Worm (Caenorhabditis elegans) whole organism, mixed stage, embryonic: ENCODE data around the gene Y76B12C.9.

ENCODE experiments used
- M03D4.4 ChIP-seq: sonication (generic microtip); optimal IDR thresholded peaks from 2 replicates; lab custom pipeline; 2017; ENCODE audit warnings: mild to moderate bottlenecking, missing genetic modification characterization, missing compliant biosample characterization
- bed-3 ChIP-seq: fragments of 200-800 bp; sonication (Bioruptor generic); optimal IDR thresholded peaks from 3 replicates; lab custom pipeline; 2018; ENCODE audit warnings: mild to moderate bottlenecking, missing genetic modification characterization, moderate library complexity, missing compliant biosample characterization
- ceh-39 ChIP-seq: fragments of 150-350 bp; optimal IDR thresholded peaks from 2 replicates; lab custom pipeline; 2014; ENCODE audit warnings: missing biosample characterization, missing genetic modification characterization
- ceh-43 ChIP-seq: fragments of 200-800 bp; sonication (Bioruptor generic); optimal IDR thresholded peaks from 2 replicates; lab custom pipeline; 2018; ENCODE audit warnings: mild to moderate bottlenecking, missing genetic modification characterization, moderate library complexity, missing compliant biosample characterization
- cnd-1 ChIP-seq: fragments of 200-800 bp; sonication (Bioruptor generic); optimal IDR thresholded peaks from 2 replicates; lab custom pipeline; 2018; ENCODE audit warnings: mild to moderate bottlenecking, missing genetic modification characterization, missing compliant biosample characterization
- elt-3 ChIP-seq: fragments of 150-350 bp; optimal IDR thresholded peaks from 2 replicates; lab custom pipeline; 2014; ENCODE audit warnings: missing biosample characterization, missing genetic modification characterization
- flh-1 ChIP-seq: fragments of 200-800 bp; sonication (Bioruptor generic); optimal IDR thresholded peaks from 2 replicates; lab custom pipeline; 2018; ENCODE audit warnings: mild to moderate bottlenecking, missing genetic modification characterization, moderate library complexity, missing compliant biosample characterization
- ham-2 ChIP-seq: fragments of 200-800 bp; sonication (Bioruptor generic); optimal IDR thresholded peaks from 2 replicates; lab custom pipeline; 2018; ENCODE audit warnings: mild to moderate bottlenecking, missing genetic modification characterization, missing compliant biosample characterization
- hlh-1 ChIP-seq: fragments of 150-350 bp; optimal IDR thresholded peaks from 2 replicates; lab custom pipeline; 2014; ENCODE audit warnings: missing biosample characterization, missing genetic modification reagents, missing genetic modification characterization
- lin-13 ChIP-seq: fragments of 150-350 bp; optimal IDR thresholded peaks from 2 replicates; lab custom pipeline; 2014; ENCODE audit warnings: missing biosample characterization, missing genetic modification characterization
- lin-32 ChIP-seq: fragments of 200-800 bp; sonication (Bioruptor generic); optimal IDR thresholded peaks from 2 replicates; lab custom pipeline; 2018; ENCODE audit warnings: mild to moderate bottlenecking, missing genetic modification characterization, missing compliant biosample characterization
- lsy-2 ChIP-seq: fragments of 150-350 bp; optimal IDR thresholded peaks from 2 replicates; lab custom pipeline; 2014; ENCODE audit warnings: missing biosample characterization, missing genetic modification characterization
- mab-5 ChIP-seq: fragments of 150-350 bp; optimal IDR thresholded peaks from 2 replicates; lab custom pipeline; 2014; ENCODE audit warnings: missing biosample characterization, missing genetic modification characterization
- mep-1 ChIP-seq: fragments of 150-350 bp; optimal IDR thresholded peaks from 2 replicates; lab custom pipeline; 2017; ENCODE audit warnings: missing biosample characterization, missing genetic modification reagents, missing genetic modification characterization, inconsistent platforms
- mls-2 ChIP-seq: sonication (generic microtip); optimal IDR thresholded peaks from 2 replicates; lab custom pipeline; 2016; ENCODE audit warnings: mild to moderate bottlenecking, missing genetic modification characterization, moderate library complexity, missing compliant biosample characterization
- nhr-76 ChIP-seq: sonication (generic microtip); optimal IDR thresholded peaks from 2 replicates; lab custom pipeline; 2017; ENCODE audit warnings: missing biosample characterization, missing genetic modification characterization
- sem-2 ChIP-seq: fragments of 200-800 bp; sonication (Bioruptor generic); optimal IDR thresholded peaks from 2 replicates; lab custom pipeline; 2018; ENCODE audit warnings: mild to moderate bottlenecking, missing genetic modification characterization, missing compliant biosample characterization
- tbx-8 ChIP-seq: fragments of 200-800 bp; sonication (Bioruptor generic); optimal IDR thresholded peaks from 2 replicates; lab custom pipeline; 2018; ENCODE audit warnings: mild to moderate bottlenecking, missing genetic modification characterization, moderate library complexity, missing compliant biosample characterization
- unc-120 ChIP-seq: sonication (generic microtip); optimal IDR thresholded peaks from 2 replicates; lab custom pipeline; 2017; ENCODE audit warnings: missing genetic modification characterization, missing compliant biosample characterization; ENCODE audit not compliant: poor library complexity, severe bottlenecking
- unc-39 ChIP-seq: fragments of 150-350 bp; optimal IDR thresholded peaks from 2 replicates; lab custom pipeline; 2014; ENCODE audit warnings: missing biosample characterization, missing genetic modification characterization
- unc-62 ChIP-seq: fragments of 150-350 bp; optimal IDR thresholded peaks from 2 replicates; lab custom pipeline; 2014; ENCODE audit warnings: missing biosample characterization, missing genetic modification reagents, missing genetic modification characterization
- zip-8 ChIP-seq: fragments of 150-350 bp; optimal IDR thresholded peaks from 2 replicates; lab custom pipeline; 2014; ENCODE audit warnings: missing biosample characterization, missing genetic modification characterization
- ztf-11 ChIP-seq: fragments of 150-350 bp; optimal IDR thresholded peaks from 2 replicates; lab custom pipeline; 2014; ENCODE audit warnings: missing biosample characterization, missing genetic modification characterization

Gene Y76B12C.9

DNA sequence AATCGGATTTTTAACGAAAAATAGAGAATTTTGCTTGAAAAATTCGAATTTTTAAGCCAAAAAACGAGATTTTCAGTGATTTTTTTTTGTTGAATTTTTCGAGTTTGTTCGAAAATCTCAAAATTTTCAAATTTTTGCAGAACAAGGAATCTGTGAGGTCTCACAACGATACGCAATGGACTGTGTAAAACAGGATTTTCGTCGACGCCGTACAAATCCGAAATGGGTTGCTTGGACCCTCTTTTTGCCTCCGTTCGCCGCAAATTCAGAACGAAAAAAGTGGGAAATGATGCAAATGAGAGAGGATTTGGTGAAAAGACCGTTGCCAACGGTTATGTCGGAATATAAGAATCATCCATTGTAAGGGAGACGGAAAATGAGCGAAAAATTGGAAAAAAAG is 34.6 kb downstream of the Y76B12C.9 start:
- no peak for TF ChIP-seq zip-8 (tag; lab: Kevin White, UChicago)
- no peak for TF ChIP-seq mep-1 (tag; lab: Kevin White, UChicago)
- no peak for TF ChIP-seq bed-3 (GFP tag; lab: Kevin White, UChicago)
- TF ChIP-seq hlh-1 (tag; lab: Kevin White, UChicago): no peak
- no peak for TF ChIP-seq lin-32 (GFP tag; lab: Kevin White, UChicago)
- TF ChIP-seq unc-39 (tag; lab: Kevin White, UChicago): no peak
- no peak for TF ChIP-seq lin-13 (tag; lab: Kevin White, UChicago)
- no peak for TF ChIP-seq sem-2
- TF ChIP-seq unc-120 (tag; lab: Kevin White, UChicago): no peak
- TF ChIP-seq ham-2 (GFP tag; lab: Kevin White, UChicago): no peak
- TF ChIP-seq ceh-39: no peak
- no peak for TF ChIP-seq flh-1 (GFP tag; lab: Kevin White, UChicago)
- no peak for TF ChIP-seq ztf-11 (tag; lab: Kevin White, UChicago)

DNA sequence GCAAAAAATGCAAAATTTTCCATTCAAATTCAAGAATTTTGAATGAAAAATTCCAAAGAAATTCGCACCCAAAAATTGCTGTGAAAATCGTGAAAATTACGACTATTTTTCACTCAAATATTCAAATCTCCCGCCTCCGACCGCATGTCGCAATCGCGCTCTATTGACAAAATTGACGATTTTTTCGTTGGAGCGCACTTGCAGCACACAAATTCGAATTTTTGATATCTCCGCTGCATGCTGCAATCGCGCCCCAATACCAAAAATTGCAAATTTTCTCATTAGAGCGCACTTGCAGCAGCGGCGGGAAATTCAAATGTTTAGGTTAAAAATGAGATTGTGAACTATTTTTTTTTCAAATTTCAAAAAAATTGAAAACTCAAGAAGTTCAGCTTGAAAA is 39.1 kb downstream of the Y76B12C.9 start:
- TF ChIP-seq unc-62: no peak
- no peak for TF ChIP-seq mab-5
- TF ChIP-seq mep-1 (tag; lab: Kevin White, UChicago): no peak
- TF ChIP-seq cnd-1 (tag; lab: Kevin White, UChicago): no peak
- no peak for TF ChIP-seq tbx-8 (GFP tag; lab: Kevin White, UChicago)

DNA sequence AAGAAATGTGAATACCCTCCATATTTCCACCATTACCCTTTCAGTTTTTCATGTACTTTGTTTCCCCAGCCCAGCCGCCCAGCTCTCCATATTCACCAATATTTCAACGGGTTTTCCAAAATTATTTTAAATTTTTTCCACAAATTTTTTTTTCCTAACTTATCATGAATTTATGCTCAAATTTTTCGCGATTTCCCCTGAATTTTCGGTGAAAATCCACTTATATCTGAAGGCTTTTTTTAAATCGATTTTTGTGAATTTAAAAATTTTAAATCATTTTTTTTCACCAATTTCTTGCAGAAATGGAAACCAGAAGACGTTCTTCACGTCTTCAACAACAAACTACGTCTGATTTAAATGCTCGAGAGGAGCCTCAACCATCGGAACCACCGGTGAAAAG is 44.1 kb downstream of the Y76B12C.9 start, which contains the start of gene xpc-1:
TSS of gene xpc-1 (plus strand) at position 301 of the 400 bp plus-strand sequence.
- TF ChIP-seq cnd-1 (tag; lab: Kevin White, UChicago): no peak
- no peak for TF ChIP-seq unc-62
- TF ChIP-seq ceh-43 (GFP tag; lab: Kevin White, UChicago): no peak
- TF ChIP-seq lsy-2: no peak
- TF ChIP-seq ham-2 (GFP tag; lab: Kevin White, UChicago): no peak
- no peak for TF ChIP-seq mep-1 (tag; lab: Kevin White, UChicago)
- no peak for TF ChIP-seq mab-5
- no peak for TF ChIP-seq tbx-8 (GFP tag; lab: Kevin White, UChicago)
- TF ChIP-seq unc-120 (tag; lab: Kevin White, UChicago): no peak
- TF ChIP-seq, all 35 proteins: peak for 0

DNA sequence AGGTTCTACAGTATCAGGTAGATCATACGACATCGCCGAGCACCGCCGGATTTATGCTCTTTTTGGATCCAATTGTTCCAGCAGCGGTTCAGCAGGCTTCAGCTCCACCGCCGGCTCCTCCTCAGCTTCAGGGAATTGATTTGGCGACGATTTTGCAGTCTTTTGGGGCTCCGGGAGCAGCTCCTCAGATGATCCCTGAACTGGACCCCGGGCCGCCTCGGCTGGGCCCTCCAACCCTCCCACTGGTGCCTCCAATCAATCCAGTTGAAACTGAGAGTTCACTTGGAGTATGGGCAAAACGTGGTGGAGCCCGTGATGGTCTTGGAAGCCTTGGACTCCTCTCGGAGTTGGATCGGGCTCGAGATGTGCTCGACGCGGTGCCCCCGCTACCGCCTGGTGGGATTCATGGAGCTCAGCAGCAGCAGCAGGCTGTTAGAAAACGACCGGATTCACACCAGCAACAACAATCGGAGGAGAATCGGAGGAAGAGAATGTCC is 46.0 kb downstream of the Y76B12C.9 start:
- no peak for TF ChIP-seq unc-120 (tag; lab: Kevin White, UChicago)
- TF ChIP-seq ceh-43 (GFP tag; lab: Kevin White, UChicago): no peak
- no peak for TF ChIP-seq nhr-76 (tag; lab: Kevin White, UChicago)
- no peak for TF ChIP-seq elt-3 (tag; lab: Kevin White, UChicago)
- no peak for TF ChIP-seq M03D4.4 (tag; lab: Kevin White, UChicago)
- TF ChIP-seq hlh-1 (tag; lab: Kevin White, UChicago): no peak
- TF ChIP-seq mls-2 (tag; lab: Kevin White, UChicago): no peak
